Fruit fly (Drosophila melanogaster): ENCODE data around the gene PMCA.

The PMCA gene

DNA sequence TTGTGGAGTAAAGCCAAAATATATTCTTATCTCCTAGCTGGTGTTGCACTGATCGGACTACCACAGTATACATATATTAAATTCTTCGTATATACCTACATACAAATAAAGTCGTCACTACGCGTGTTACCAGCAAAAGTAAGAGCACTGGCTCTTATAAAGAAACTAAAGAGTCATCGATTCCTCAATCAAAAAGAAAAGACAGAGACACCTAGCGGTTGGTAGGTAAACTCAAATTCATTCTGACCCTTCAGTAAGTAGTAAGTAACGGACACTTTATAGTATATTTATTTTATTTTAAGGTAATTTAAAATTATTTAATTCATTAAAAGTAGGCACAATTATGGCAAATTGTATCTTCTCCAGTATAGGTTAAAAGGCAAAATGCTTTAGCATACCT is 45.6 kb upstream of the PMCA start (continued):
- TF ChIP-seq Sox100B (GFP tag; optimal IDR thresholded peaks at IDR 0.05) (peak; percentile 64), CG1529 (GFP tag; optimal IDR thresholded peaks at IDR 0.05) (peak; percentile 60), kni (GFP tag; optimal IDR thresholded peaks at IDR 0.05) (peak; percentile 23), cato (GFP tag; optimal IDR thresholded peaks at IDR 0.05; ENCODE audit: borderline replicate concordance) (no peak), CG4282 (GFP tag; optimal IDR thresholded peaks at IDR 0.05) (no peak), CG9727 (GFP tag; optimal IDR thresholded peaks at IDR 0.05) (peak; percentile 35), mirr (GFP tag; optimal IDR thresholded peaks at IDR 0.05) (peak; percentile 49), klu (GFP tag; IDR thresholded peaks at IDR 0.05) (no peak), CG4707 (GFP tag; optimal IDR thresholded peaks at IDR 0.05) (peak; percentile 78), ftz-f1 (GFP tag; optimal IDR thresholded peaks at IDR 0.05) (no peak), jigr1 (GFP tag; IDR thresholded peaks at IDR 0.05) (no peak), fd96Cb (tag; optimal IDR thresholded peaks at IDR 0.05) (no peak), CG31441 (GFP tag; IDR thresholded peaks at IDR 0.05) (peak; percentile 50), PHDP (tag; optimal IDR thresholded peaks at IDR 0.05) (peak; percentile 61), CG3726 (GFP tag; IDR thresholded peaks at IDR 0.05) (no peak), CG2116 (GFP tag; optimal IDR thresholded peaks at IDR 0.05) (no peak), luna (GFP tag; optimal IDR thresholded peaks at IDR 0.05) (no peak), bcd (GFP tag; optimal IDR thresholded peaks at IDR 0.05) (peak; percentile 1), CG1647 (GFP tag; optimal IDR thresholded peaks at IDR 0.05) (no peak), sc (optimal IDR thresholded peaks at IDR 0.05) (no peak), sc (GFP tag; optimal IDR thresholded peaks at IDR 0.05) (peak; percentile 19), HLHmδ (GFP tag; optimal IDR thresholded peaks at IDR 0.05) (no peak), Dek (tag; optimal IDR thresholded peaks at IDR 0.05) (no peak), gsb (GFP tag; IDR thresholded peaks at IDR 0.05) (no peak), Lpt (GFP tag; optimal IDR thresholded peaks at IDR 0.05) (peak; percentile 37), CG18262 (tag; optimal IDR thresholded peaks at IDR 0.05) (peak; percentile 61), exex (tag; optimal IDR thresholded peaks at IDR 0.05) (no peak), CG10321 (GFP tag; IDR thresholded peaks at IDR 0.05) (no peak), gem (tag; optimal IDR thresholded peaks at IDR 0.05) (peak; percentile 35), sr (GFP tag; IDR thresholded peaks at IDR 0.05) (no peak), CG3847 (GFP tag; IDR thresholded peaks at IDR 0.05) (no peak), onecut (GFP tag; IDR thresholded peaks at IDR 0.05) (peak; percentile 79), CG14050 (GFP tag; IDR thresholded peaks at IDR 0.05) (no peak), usp (GFP tag; optimal IDR thresholded peaks at IDR 0.05) (no peak), CG15073 (GFP tag; optimal IDR thresholded peaks at IDR 0.05) (no peak), C15 (GFP tag; IDR thresholded peaks at IDR 0.05) (no peak), CG8924 (tag; optimal IDR thresholded peaks at IDR 0.05) (peak; percentile 29), CG34224 (GFP tag; IDR thresholded peaks at IDR 0.05; ENCODE audit: partially characterized antibody) (no peak), Hr78 (GFP tag; optimal IDR thresholded peaks at IDR 0.05) (no peak), CG33213 (GFP tag; optimal IDR thresholded peaks at IDR 0.05) (peak; percentile 15), CG11093 (GFP tag; IDR thresholded peaks at IDR 0.05) (no peak), sens-2 (GFP tag; IDR thresholded peaks at IDR 0.05) (no peak), p53 (GFP tag; optimal IDR thresholded peaks at IDR 0.05) (no peak), CG16815 (GFP tag; optimal IDR thresholded peaks at IDR 0.05) (no peak), seq (GFP tag; IDR thresholded peaks at IDR 0.05) (no peak; the same call in 1 of the 2 replicates), Jarid2 (GFP tag; optimal IDR thresholded peaks at IDR 0.05) (peak; percentile 55), pan (optimal IDR thresholded peaks at IDR 0.05) (no peak), pan (GFP tag; optimal IDR thresholded peaks at IDR 0.05 in 1 of 2, IDR thresholded peaks at IDR 0.05 in 1 of 2) (peak in 1 of 2 experiments; percentile 30), Sry-δ (GFP tag; optimal IDR thresholded peaks at IDR 0.05) (no peak), maf-S (GFP tag; optimal IDR thresholded peaks at IDR 0.05) (no peak), en (GFP tag; optimal IDR thresholded peaks at IDR 0.05) (no peak), gfzf (GFP tag; optimal IDR thresholded peaks at IDR 0.05) (no peak), CG17829 (tag; optimal IDR thresholded peaks at IDR 0.05) (peak; percentile 59)

All from whole organism, embryonic.